Fruit fly (Drosophila melanogaster): ENCODE results near the gene Grx1.

Grx1 gene

DNA sequence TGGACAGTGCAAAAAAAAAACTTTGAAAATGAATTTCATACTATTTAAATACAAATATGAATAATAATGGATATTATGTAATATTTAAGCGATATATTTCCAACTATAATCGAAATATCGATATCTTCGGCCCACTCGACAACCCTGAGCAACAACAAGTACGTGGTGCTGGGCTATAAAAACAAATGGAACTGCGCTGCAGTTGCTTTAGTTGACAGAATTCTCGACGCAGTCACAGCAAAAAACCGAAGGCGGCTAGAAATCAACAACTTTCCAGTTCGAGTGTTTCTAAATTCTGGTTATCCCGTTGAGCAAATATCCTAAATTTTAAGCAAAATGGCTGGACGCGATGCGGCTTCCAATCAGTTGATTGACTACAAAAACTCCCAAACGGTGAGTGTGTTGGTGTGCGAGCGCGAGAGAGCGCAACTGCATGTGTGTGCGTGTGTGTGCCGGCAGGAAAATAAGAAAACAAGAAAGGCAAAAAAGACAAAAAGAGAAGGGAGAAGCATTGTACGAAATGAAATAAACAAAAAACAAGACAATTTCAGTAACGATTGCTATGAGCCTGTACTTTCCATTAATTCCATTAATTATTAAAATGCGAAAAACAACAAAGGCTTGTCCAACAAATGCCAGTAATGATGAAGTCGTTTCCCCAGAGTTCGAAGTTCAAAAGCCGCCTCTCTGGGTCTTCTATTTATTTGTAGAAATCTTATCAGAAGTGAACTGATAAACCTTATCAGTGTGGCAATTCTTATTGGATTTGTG lies 46.4 kb upstream of the Grx1 start, which contains the start of gene Cat (continued):
- TF ChIP-seq caup (GFP tag; optimal IDR thresholded peaks at IDR 0.05; ENCODE audit: severe bottlenecking) (no peak), cad (GFP tag; optimal IDR thresholded peaks at IDR 0.05) (peak; percentile 12), zfh2 (GFP tag; optimal IDR thresholded peaks at IDR 0.05) (peak; percentile 22), gem (tag; optimal IDR thresholded peaks at IDR 0.05) (peak; percentile 53), cato (GFP tag; optimal IDR thresholded peaks at IDR 0.05; ENCODE audit: borderline replicate concordance) (no peak), Opbp (GFP tag; IDR thresholded peaks at IDR 0.05; ENCODE audit: partially characterized antibody) (peak; percentile 80; the same call in 2 of the 3 replicates), CG32532 (GFP tag; IDR thresholded peaks at IDR 0.05) (0 out of 2 replicates have a peak, but pooled peaks have one; percentile 19), Hand (GFP tag; optimal IDR thresholded peaks at IDR 0.05) (peak; percentile 30), ERR (GFP tag; optimal IDR thresholded peaks at IDR 0.05) (no peak), inv (GFP tag; IDR thresholded peaks at IDR 0.05; ENCODE audit: partially characterized antibody) (peak; percentile 77), CG7928 (GFP tag; optimal IDR thresholded peaks at IDR 0.05) (no peak), dpn (GFP tag; optimal IDR thresholded peaks at IDR 0.05) (peak; percentile 21 to 53), Mad (GFP tag; optimal IDR thresholded peaks at IDR 0.05) (no peak), otp (GFP tag; IDR thresholded peaks at IDR 0.05) (no peak), NfI (GFP tag; optimal IDR thresholded peaks at IDR 0.05) (peak; percentile 47), stc (GFP tag; IDR thresholded peaks at IDR 0.05) (no peak), CG10431 (GFP tag; optimal IDR thresholded peaks at IDR 0.05) (no peak), CG12299 (tag; optimal IDR thresholded peaks at IDR 0.05) (peak; percentile 18), CG2199 (GFP tag; IDR thresholded peaks at IDR 0.05) (peak; percentile 64; the same call in 1 of the 3 replicates), eve (GFP tag; optimal IDR thresholded peaks at IDR 0.05) (no peak), peb (GFP tag; IDR thresholded peaks at IDR 0.05) (no peak), Fer1 (GFP tag; optimal IDR thresholded peaks at IDR 0.05) (peak; percentile 48), sens-2 (GFP tag; IDR thresholded peaks at IDR 0.05) (no peak), ab (GFP tag; optimal IDR thresholded peaks at IDR 0.05) (no peak), CG8765 (GFP tag; IDR thresholded peaks at IDR 0.05) (no peak), tll (GFP tag; optimal IDR thresholded peaks at IDR 0.05) (peak in 1 of 2 experiments; percentile 14), vvl (GFP tag; IDR thresholded peaks at IDR 0.05) (peak; percentile 72; the same call in 1 of the 2 replicates), Dad (GFP tag; optimal IDR thresholded peaks at IDR 0.05) (peak; percentile 33), Tbp (GFP tag; optimal IDR thresholded peaks at IDR 0.05) (no peak), CG7839 (tag; optimal IDR thresholded peaks at IDR 0.05) (peak; percentile 32), CG9932 (GFP tag; IDR thresholded peaks at IDR 0.05) (no peak), CG18262 (tag; optimal IDR thresholded peaks at IDR 0.05) (no peak), bigmax (GFP tag; optimal IDR thresholded peaks at IDR 0.05) (no peak), ken (GFP tag; IDR thresholded peaks at IDR 0.05) (no peak), ewg (GFP tag; optimal IDR thresholded peaks at IDR 0.05) (peak; percentile 10), CG9817 (tag; optimal IDR thresholded peaks at IDR 0.05) (no peak), CoRest (tag; optimal IDR thresholded peaks at IDR 0.05) (peak; percentile 65), MESR4 (GFP tag; optimal IDR thresholded peaks at IDR 0.05) (peak; percentile 75), CG17568 (GFP tag; optimal IDR thresholded peaks at IDR 0.05) (no peak), B-H2 (GFP tag; optimal IDR thresholded peaks at IDR 0.05) (peak; percentile 41), lbe (GFP tag; optimal IDR thresholded peaks at IDR 0.05) (peak; percentile 66), CG13123 (GFP tag; optimal IDR thresholded peaks at IDR 0.05) (no peak), CG17359 (tag; optimal IDR thresholded peaks at IDR 0.05) (no peak), luna (GFP tag; optimal IDR thresholded peaks at IDR 0.05) (no peak), ci (GFP tag; IDR thresholded peaks at IDR 0.05) (peak; percentile 52; the same call in 2 of the 3 replicates), sens (GFP tag) (peak; percentile 90), CG1647 (GFP tag; optimal IDR thresholded peaks at IDR 0.05) (no peak), chif (GFP tag; optimal IDR thresholded peaks at IDR 0.05) (peak in 1 of 2 experiments; percentile 16), Stat92E (GFP tag; optimal IDR thresholded peaks at IDR 0.05) (peak in 1 of 3 experiments; percentile 67)
